Worm (Caenorhabditis elegans) whole organism, L2 larva: ENCODE measurements around the gene vha-20.
A peak's percentile ranks its signal among the peaks of the same experiment; 100 is the strongest.

Experiments used
- C34F6.9 ChIP-seq: fragments of 150-350 bp; optimal IDR thresholded peaks from 2 replicates; lab custom pipeline; 2014; ENCODE audit warnings: missing biosample characterization, missing genetic modification characterization
- F13H6.1 ChIP-seq: sonication (generic microtip); optimal IDR thresholded peaks from 2 replicates; lab custom pipeline; 2016; ENCODE audit warnings: missing genetic modification characterization, missing compliant biosample characterization
- R02D3.7 ChIP-seq: fragments of 150-350 bp; optimal IDR thresholded peaks from 2 replicates; lab custom pipeline; 2014; ENCODE audit warnings: missing biosample characterization, missing genetic modification characterization
- Y55F3AM.14 ChIP-seq: fragments of 200-800 bp; sonication (Bioruptor generic); optimal IDR thresholded peaks from 2 replicates; lab custom pipeline; 2018; ENCODE audit warnings: mild to moderate bottlenecking, missing genetic modification characterization, missing compliant biosample characterization
- ZK546.5 ChIP-seq: sonication (generic microtip); optimal IDR thresholded peaks from 2 replicates; lab custom pipeline; 2017; ENCODE audit warnings: missing biosample characterization, missing genetic modification characterization
- alr-1 ChIP-seq: fragments of 150-350 bp; optimal IDR thresholded peaks from 2 replicates; lab custom pipeline; 2014; ENCODE audit warnings: missing biosample characterization, missing genetic modification characterization
- aly-2 ChIP-seq: fragments of 150-350 bp; optimal IDR thresholded peaks from 2 replicates; lab custom pipeline; 2014; ENCODE audit warnings: missing biosample characterization, missing genetic modification characterization
- ama-1 ChIP-seq: fragments of 150-350 bp; optimal IDR thresholded peaks from 2 replicates; lab custom pipeline; 2018; ENCODE audit warnings: inconsistent platforms
- blmp-1 ChIP-seq: sonication (generic microtip); optimal IDR thresholded peaks from 2 replicates; lab custom pipeline; 2017; ENCODE audit warnings: missing genetic modification characterization, mild to moderate bottlenecking, missing compliant biosample characterization, antibody characterized with exemption, moderate library complexity; ENCODE audit not compliant: insufficient read depth
- ceh-16 ChIP-seq: fragments of 150-350 bp; optimal IDR thresholded peaks from 2 replicates; lab custom pipeline; 2014; ENCODE audit warnings: missing biosample characterization, missing genetic modification characterization
- ceh-82 ChIP-seq: fragments of 150-350 bp; optimal IDR thresholded peaks from 2 replicates; lab custom pipeline; 2014; ENCODE audit warnings: missing biosample characterization, missing genetic modification characterization
- crh-2 ChIP-seq: sonication (generic microtip); optimal IDR thresholded peaks from 2 replicates; lab custom pipeline; 2017; ENCODE audit warnings: missing biosample characterization, missing genetic modification characterization
- dmd-4 ChIP-seq: sonication (generic microtip); optimal IDR thresholded peaks from 2 replicates; lab custom pipeline; 2017; ENCODE audit warnings: missing biosample characterization, missing genetic modification characterization
- egl-27 ChIP-seq: sonication (generic microtip); optimal IDR thresholded peaks from 3 replicates; lab custom pipeline; 2017; ENCODE audit warnings: missing biosample characterization, missing genetic modification reagents, missing genetic modification characterization
- elt-1 ChIP-seq: fragments of 150-350 bp; optimal IDR thresholded peaks from 2 replicates; lab custom pipeline; 2014; ENCODE audit warnings: missing biosample characterization, missing genetic modification characterization
- elt-3 ChIP-seq: sonication (generic microtip); optimal IDR thresholded peaks from 2 replicates; lab custom pipeline; 2017; ENCODE audit warnings: missing biosample characterization, missing genetic modification characterization
- fos-1 ChIP-seq: fragments of 150-350 bp; optimal IDR thresholded peaks from 2 replicates; lab custom pipeline; 2014; ENCODE audit warnings: missing biosample characterization, missing genetic modification characterization
- gmeb-1 ChIP-seq: fragments of 150-350 bp; optimal IDR thresholded peaks from 2 replicates; lab custom pipeline; 2014; ENCODE audit warnings: missing biosample characterization, missing genetic modification characterization
- lin-11 ChIP-seq: fragments of 150-350 bp; sonication (generic microtip); optimal IDR thresholded peaks from 2 replicates; lab custom pipeline; 2014; ENCODE audit warnings: missing biosample characterization, missing genetic modification characterization, inconsistent platforms, mixed read lengths
- lin-13 ChIP-seq: fragments of 150-350 bp; optimal IDR thresholded peaks from 2 replicates; lab custom pipeline; 2014; ENCODE audit warnings: missing biosample characterization, missing genetic modification reagents, missing genetic modification characterization
- lin-39 ChIP-seq: fragments of 150-350 bp; optimal IDR thresholded peaks from 2 replicates; lab custom pipeline; 2014; ENCODE audit warnings: missing biosample characterization, missing genetic modification reagents, missing genetic modification characterization
- lsy-2 ChIP-seq, 2 experiments: fragments of 150-350 bp in 1 of 2; sonication (generic microtip) in 1 of 2; optimal IDR thresholded peaks; 2 replicates each; lab custom pipeline; 2014 to 2017; ENCODE audit warnings: missing biosample characterization in 2 of 2, missing genetic modification characterization in 2 of 2
- mab-5 ChIP-seq: fragments of 150-350 bp; optimal IDR thresholded peaks from 2 replicates; lab custom pipeline; 2014; ENCODE audit warnings: missing biosample characterization, missing genetic modification characterization
- mbf-1 ChIP-seq: sonication (generic microtip); optimal IDR thresholded peaks from 2 replicates; lab custom pipeline; 2017; ENCODE audit warnings: missing biosample characterization, missing genetic modification characterization
- mdl-1 ChIP-seq, 2 experiments: fragments of 150-350 bp in 1 of 2; sonication (generic microtip) in 1 of 2; optimal IDR thresholded peaks; 2 replicates each; lab custom pipeline; 2017; ENCODE audit warnings: missing biosample characterization in 2 of 2, missing genetic modification characterization in 2 of 2
- nhr-10 ChIP-seq: sonication (generic microtip); optimal IDR thresholded peaks from 2 replicates; lab custom pipeline; 2017; ENCODE audit warnings: missing biosample characterization, missing genetic modification characterization
- nhr-11 ChIP-seq: fragments of 150-350 bp; optimal IDR thresholded peaks from 2 replicates; lab custom pipeline; 2014; ENCODE audit warnings: missing biosample characterization, missing genetic modification characterization
- nhr-12 ChIP-seq: fragments of 150-350 bp; optimal IDR thresholded peaks from 2 replicates; lab custom pipeline; 2014; ENCODE audit warnings: missing biosample characterization, missing genetic modification characterization
- nhr-129 ChIP-seq: fragments of 150-350 bp; optimal IDR thresholded peaks from 2 replicates; lab custom pipeline; 2014; ENCODE audit warnings: missing biosample characterization, missing genetic modification characterization
- nhr-21 ChIP-seq: fragments of 150-350 bp; optimal IDR thresholded peaks from 2 replicates; lab custom pipeline; 2014; ENCODE audit warnings: missing biosample characterization, missing genetic modification characterization
- nhr-23 ChIP-seq: fragments of 150-350 bp; optimal IDR thresholded peaks from 2 replicates; lab custom pipeline; 2014; ENCODE audit warnings: missing biosample characterization, missing genetic modification reagents, missing genetic modification characterization
- nhr-237 ChIP-seq: fragments of 150-350 bp; optimal IDR thresholded peaks from 2 replicates; lab custom pipeline; 2014; ENCODE audit warnings: missing biosample characterization, missing genetic modification characterization
- nhr-25 ChIP-seq: fragments of 150-350 bp; sonication (generic microtip); optimal IDR thresholded peaks from 3 replicates; lab custom pipeline; 2014; ENCODE audit warnings: missing biosample characterization, missing genetic modification characterization
- nhr-6 ChIP-seq: fragments of 150-350 bp; optimal IDR thresholded peaks from 2 replicates; lab custom pipeline; 2014; ENCODE audit warnings: missing biosample characterization, missing genetic modification characterization
- nhr-77 ChIP-seq: fragments of 150-350 bp; optimal IDR thresholded peaks from 2 replicates; lab custom pipeline; 2014; ENCODE audit warnings: missing biosample characterization, missing genetic modification characterization
- peb-1 ChIP-seq: fragments of 150-350 bp; optimal IDR thresholded peaks from 2 replicates; lab custom pipeline; 2014; ENCODE audit warnings: missing biosample characterization, missing genetic modification characterization
- sem-4 ChIP-seq: fragments of 150-350 bp; optimal IDR thresholded peaks from 2 replicates; lab custom pipeline; 2014; ENCODE audit warnings: missing biosample characterization, missing genetic modification reagents, missing genetic modification characterization
- skn-1 ChIP-seq: sonication (generic microtip); optimal IDR thresholded peaks from 2 replicates; lab custom pipeline; 2017; ENCODE audit warnings: missing biosample characterization, missing genetic modification characterization
- sma-3 ChIP-seq: sonication (generic microtip); optimal IDR thresholded peaks from 2 replicates; lab custom pipeline; 2016; ENCODE audit warnings: missing genetic modification reagents, missing genetic modification characterization, missing compliant biosample characterization
- sma-9 ChIP-seq, 2 experiments: fragments of 150-350 bp in 1 of 2; sonication (generic microtip) in 1 of 2; optimal IDR thresholded peaks; 2 replicates each; lab custom pipeline; 2014 to 2016; ENCODE audit warnings: missing genetic modification characterization in 2 of 2, mild to moderate bottlenecking in 1 of 2, missing biosample characterization in 1 of 2, missing compliant biosample characterization in 1 of 2, missing genetic modification reagents in 1 of 2, moderate library complexity in 1 of 2
- snpc-4 ChIP-seq: fragments of 150-350 bp; optimal IDR thresholded peaks from 2 replicates; lab custom pipeline; 2014; ENCODE audit warnings: missing biosample characterization, missing genetic modification characterization
- unc-39 ChIP-seq: fragments of 150-350 bp; optimal IDR thresholded peaks from 2 replicates; lab custom pipeline; 2014; ENCODE audit warnings: missing biosample characterization, missing genetic modification characterization
- unc-55 ChIP-seq: fragments of 150-350 bp; sonication (generic microtip); optimal IDR thresholded peaks from 3 replicates; lab custom pipeline; 2014; ENCODE audit warnings: missing biosample characterization, missing genetic modification reagents, missing genetic modification characterization
- unc-62 ChIP-seq: fragments of 150-350 bp; optimal IDR thresholded peaks from 2 replicates; lab custom pipeline; 2014; ENCODE audit warnings: missing biosample characterization, missing genetic modification reagents, missing genetic modification characterization
- zag-1 ChIP-seq: fragments of 150-350 bp; optimal IDR thresholded peaks from 2 replicates; lab custom pipeline; 2014; ENCODE audit warnings: missing biosample characterization, missing genetic modification characterization
- ztf-1 ChIP-seq: fragments of 200-800 bp; sonication (Bioruptor generic); conservative IDR thresholded peaks from 2 replicates; pipeline ENCODE4 v1.3.6; 2022; ENCODE audit warnings: missing genetic modification characterization, missing compliant biosample characterization
- ztf-11 ChIP-seq: sonication (generic microtip); optimal IDR thresholded peaks from 2 replicates; lab custom pipeline; 2017; ENCODE audit warnings: missing biosample characterization, missing genetic modification characterization
- ztf-4 ChIP-seq: fragments of 150-350 bp; optimal IDR thresholded peaks from 2 replicates; lab custom pipeline; 2014; ENCODE audit warnings: missing biosample characterization, missing genetic modification characterization

Gene vha-20

DNA sequence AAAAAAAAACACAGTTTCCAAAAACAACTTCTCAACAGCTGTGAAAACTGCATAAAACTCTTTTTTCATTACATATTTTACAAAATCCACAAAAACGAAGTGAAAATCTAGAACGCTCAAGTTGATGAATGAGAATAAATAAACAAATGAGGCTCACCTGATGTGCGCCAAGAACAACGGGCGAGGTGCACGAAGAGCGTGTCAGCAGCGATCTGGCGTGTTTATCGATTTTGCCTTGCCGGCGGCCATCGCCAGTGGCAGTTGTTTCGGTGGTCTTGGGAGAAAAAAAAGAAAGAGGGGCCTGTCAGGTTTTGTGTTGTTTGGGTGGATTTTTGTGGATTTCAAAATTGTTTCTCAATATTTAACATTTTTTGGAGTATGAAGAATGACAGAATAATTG lies 9.5 kb upstream of the vha-20 start, which contains the start of gene idhb-1 (continued):
- no peak for TF ChIP-seq alr-1
- TF ChIP-seq, all 48 proteins: peak for 22

- TF ChIP-seq F13H6.1 (tag; lab: Kevin White, UChicago) (peak; percentile 90), aly-2 (tag; lab: Kevin White, UChicago) (no peak), lin-39 (tag; lab: Kevin White, UChicago) (no peak), ztf-11 (no peak), nhr-23 (tag; lab: Kevin White, UChicago) (no peak), sma-3 (GFP tag; lab: Kevin White, UChicago) (peak; percentile 96), ceh-16 (tag; lab: Kevin White, UChicago) (no peak), alr-1 (no peak), nhr-77 (tag; lab: Kevin White, UChicago) (peak; percentile 34), nhr-21 (tag; lab: Kevin White, UChicago) (peak; percentile 94), blmp-1 (peak; percentile 80), dmd-4 (tag; lab: Kevin White, UChicago) (no peak), nhr-11 (peak; percentile 51), R02D3.7 (tag; lab: Kevin White, UChicago) (no peak), nhr-10 (peak; percentile 22), nhr-129 (tag; lab: Kevin White, UChicago) (peak; percentile 97), nhr-12 (tag; lab: Kevin White, UChicago) (no peak), peb-1 (tag; lab: Kevin White, UChicago) (peak; percentile 12), sem-4 (tag; lab: Kevin White, UChicago) (peak; percentile 87), fos-1 (tag; lab: Kevin White, UChicago) (peak; percentile 99), snpc-4 (tag; lab: Kevin White, UChicago) (peak; percentile 78), ztf-1 (no peak), ztf-4 (peak; percentile 84), sma-9 (GFP tag; optimal IDR thresholded peaks at IDR 0.05; lab: Kevin White, UChicago) (peak; percentile 93), sma-9 (tag; optimal IDR thresholded peaks at IDR 0.05; lab: Kevin White, UChicago) (no peak), mdl-1 (tag; optimal IDR thresholded peaks at IDR 0.05; lab: Kevin White, UChicago) (peak; percentile 55 to 88), skn-1 (peak; percentile 8), unc-55 (GFP tag; lab: Kevin White, UChicago) (peak; percentile 96), egl-27 (tag; lab: Kevin White, UChicago) (peak; percentile 83), nhr-25 (tag; lab: Kevin White, UChicago) (peak; percentile 91), C34F6.9 (tag; lab: Kevin White, UChicago) (peak; percentile 98), ama-1 (lab: Kevin White, UChicago) (peak; percentile 30), zag-1 (tag; lab: Kevin White, UChicago) (peak; percentile 92), nhr-6 (tag; lab: Kevin White, UChicago) (peak; percentile 76), elt-3 (tag; lab: Kevin White, UChicago) (no peak), elt-1 (tag; lab: Kevin White, UChicago) (no peak), lsy-2 (tag; optimal IDR thresholded peaks at IDR 0.05; lab: Kevin White, UChicago) (peak; percentile 35 to 90), lin-13 (peak; percentile 92), unc-62 (no peak), mab-5 (tag; lab: Kevin White, UChicago) (peak; percentile 81), gmeb-1 (peak; percentile 81), crh-2 (tag; lab: Kevin White, UChicago) (peak; percentile 96), mbf-1 (no peak), unc-39 (tag; lab: Kevin White, UChicago) (no peak), ceh-82 (tag; lab: Kevin White, UChicago) (peak; percentile 32), nhr-237 (tag; lab: Kevin White, UChicago) (peak; percentile 34), lin-11 (tag; lab: Kevin White, UChicago) (peak; percentile 74), ZK546.5 (no peak), Y55F3AM.14 (GFP tag; lab: Kevin White, UChicago) (peak; percentile 5)
- TF ChIP-seq, all 48 proteins: peak for 32
Measured at ce11 chrX:14169569-14170031, 5.3 kb upstream of the vha-20 start, which contains the start of gene sym-4. Gene sym-4 (minus strand): TSS chrX:14169619.
